Fruit fly (Drosophila melanogaster) whole organism, prepupa: ENCODE measurements around the gene CG12655.
"Not testable (repeated sequence)": the region's sequence is repeated elsewhere in the genome, so short reads cannot be mapped to it uniquely, and the experiment has no call there.

ENCODE experiments used
- Blimp-1 ChIP-seq: fragments of 200-800 bp; sonication (Bioruptor generic); optimal IDR thresholded peaks from 3 replicates; lab custom pipeline; 2017; ENCODE audit warnings: missing biosample characterization, missing genetic modification characterization, mild to moderate bottlenecking, moderate library complexity, missing genetic modification reagents
- CG10631 ChIP-seq: fragments of 200-800 bp; sonication (Bioruptor generic); optimal IDR thresholded peaks from 2 replicates; lab custom pipeline; 2016; ENCODE audit warnings: missing biosample characterization, missing genetic modification characterization
- CG10669 ChIP-seq: fragments of 200-800 bp; sonication (Bioruptor generic); optimal IDR thresholded peaks from 3 replicates; lab custom pipeline; 2018; ENCODE audit warnings: missing biosample characterization, mild to moderate bottlenecking, missing genetic modification characterization, moderate library complexity
- CG11902 ChIP-seq: fragments of 200-800 bp; sonication (Bioruptor generic); optimal IDR thresholded peaks from 3 replicates; lab custom pipeline; 2016; ENCODE audit warnings: missing biosample characterization, missing genetic modification characterization
- CG32006 ChIP-seq: fragments of 200-800 bp; sonication (Bioruptor generic); optimal IDR thresholded peaks from 3 replicates; lab custom pipeline; 2017; ENCODE audit warnings: missing biosample characterization, mild to moderate bottlenecking, missing genetic modification characterization
- CG4318 ChIP-seq: fragments of 200-800 bp; sonication (Bioruptor generic); optimal IDR thresholded peaks from 3 replicates; lab custom pipeline; 2017; ENCODE audit warnings: missing biosample characterization, mild to moderate bottlenecking, missing genetic modification characterization
- CG6163 ChIP-seq: fragments of 200-800 bp; sonication (Bioruptor generic); IDR thresholded peaks from 3 replicates; pipeline ENCODE4 v1.3.6; 2022; ENCODE audit warnings: missing biosample characterization, missing genetic modification characterization
- CG6276 ChIP-seq: fragments of 200-800 bp; sonication (Bioruptor generic); optimal IDR thresholded peaks from 2 replicates; lab custom pipeline; 2017; ENCODE audit warnings: missing biosample characterization, mild to moderate bottlenecking, missing genetic modification characterization
- CG6792 ChIP-seq: fragments of 200-800 bp; sonication (Bioruptor generic); optimal IDR thresholded peaks from 3 replicates; lab custom pipeline; 2016; ENCODE audit warnings: missing biosample characterization, missing genetic modification characterization
- CG6808 ChIP-seq: fragments of 200-800 bp; sonication (Bioruptor generic); optimal IDR thresholded peaks from 3 replicates; lab custom pipeline; 2017; ENCODE audit warnings: missing biosample characterization, missing genetic modification characterization, mild to moderate bottlenecking, moderate library complexity, missing genetic modification reagents
- CG6854 ChIP-seq: fragments of 200-800 bp; sonication (Bioruptor generic); optimal IDR thresholded peaks from 2 replicates; lab custom pipeline; 2017; ENCODE audit warnings: missing biosample characterization, mild to moderate bottlenecking, missing genetic modification characterization
- CG7368 ChIP-seq: fragments of 200-800 bp; sonication (Bioruptor generic); optimal IDR thresholded peaks from 3 replicates; lab custom pipeline; 2016; ENCODE audit warnings: missing biosample characterization, missing genetic modification characterization
- CG8319 ChIP-seq: fragments of 200-800 bp; sonication (Bioruptor generic); optimal IDR thresholded peaks from 3 replicates; lab custom pipeline; 2016; ENCODE audit warnings: missing biosample characterization, missing genetic modification characterization
- CG8632 ChIP-seq: fragments of 200-800 bp; sonication (Bioruptor generic); optimal IDR thresholded peaks from 3 replicates; lab custom pipeline; 2016; ENCODE audit warnings: missing biosample characterization, missing genetic modification characterization
- Eip93F ChIP-seq: fragments of 200-800 bp; sonication (Bioruptor generic); optimal IDR thresholded peaks from 2 replicates; lab custom pipeline; 2016; ENCODE audit warnings: missing biosample characterization, mild to moderate bottlenecking, missing genetic modification characterization
- Gug ChIP-seq: fragments of 200-800 bp; sonication (Bioruptor generic); IDR thresholded peaks from 2 replicates; pipeline ENCODE4 v1.3.6; 2022; ENCODE audit warnings: missing biosample characterization, missing genetic modification characterization
- Hr38 ChIP-seq: sonication (Bioruptor generic); optimal IDR thresholded peaks from 2 replicates; lab custom pipeline; 2016; ENCODE audit warnings: missing biosample characterization, missing genetic modification characterization
- Hr4 ChIP-seq: fragments of 200-800 bp; sonication (Bioruptor generic); optimal IDR thresholded peaks from 3 replicates; lab custom pipeline; 2016; ENCODE audit warnings: missing biosample characterization, missing genetic modification characterization
- Lpt ChIP-seq: fragments of 200-800 bp; sonication (Bioruptor generic); optimal IDR thresholded peaks from 3 replicates; lab custom pipeline; 2016; ENCODE audit warnings: missing biosample characterization, missing genetic modification characterization
- Met ChIP-seq: fragments of 200-800 bp; sonication (Bioruptor generic); optimal IDR thresholded peaks from 3 replicates; lab custom pipeline; 2016; ENCODE audit warnings: missing biosample characterization, missing genetic modification characterization
- OdsH ChIP-seq: fragments of 200-800 bp; sonication (Bioruptor generic); optimal IDR thresholded peaks from 3 replicates; lab custom pipeline; 2016; ENCODE audit warnings: missing biosample characterization, missing genetic modification characterization
- Sox102F ChIP-seq: fragments of 200-800 bp; sonication (Bioruptor generic); optimal IDR thresholded peaks from 2 replicates; lab custom pipeline; 2016; ENCODE audit warnings: missing biosample characterization, mild to moderate bottlenecking, missing genetic modification characterization
- Sox15 ChIP-seq: fragments of 200-800 bp; sonication (Bioruptor generic); optimal IDR thresholded peaks from 3 replicates; lab custom pipeline; 2016; ENCODE audit warnings: missing biosample characterization, missing genetic modification characterization
- achi ChIP-seq: fragments of 200-800 bp; sonication (Bioruptor generic); optimal IDR thresholded peaks from 3 replicates; lab custom pipeline; 2016; ENCODE audit warnings: missing biosample characterization, missing genetic modification characterization
- acj6 ChIP-seq: fragments of 200-800 bp; sonication (Bioruptor generic); optimal IDR thresholded peaks from 3 replicates; lab custom pipeline; 2016; ENCODE audit warnings: missing biosample characterization, missing genetic modification characterization
- cyc ChIP-seq: fragments of 200-800 bp; sonication (Bioruptor generic); optimal IDR thresholded peaks from 3 replicates; lab custom pipeline; 2016; ENCODE audit warnings: missing biosample characterization, missing genetic modification characterization
- dac ChIP-seq: fragments of 200-800 bp; sonication (Bioruptor generic); optimal IDR thresholded peaks from 2 replicates; lab custom pipeline; 2017; ENCODE audit warnings: missing biosample characterization, mild to moderate bottlenecking, missing genetic modification characterization
- esn ChIP-seq: fragments of 200-800 bp; sonication (Bioruptor generic); optimal IDR thresholded peaks from 2 replicates; lab custom pipeline; 2016; ENCODE audit warnings: missing biosample characterization, mild to moderate bottlenecking, missing genetic modification characterization, moderate library complexity
- fkh ChIP-seq: fragments of 200-800 bp; sonication (Bioruptor generic); optimal IDR thresholded peaks from 3 replicates; lab custom pipeline; 2017; ENCODE audit warnings: missing biosample characterization, mild to moderate bottlenecking, missing genetic modification characterization, moderate library complexity
- lz ChIP-seq: fragments of 200-800 bp; sonication (Bioruptor generic); optimal IDR thresholded peaks from 3 replicates; lab custom pipeline; 2016; ENCODE audit warnings: missing biosample characterization, missing genetic modification characterization
- net ChIP-seq: fragments of 200-800 bp; sonication (Bioruptor generic); optimal IDR thresholded peaks from 3 replicates; lab custom pipeline; 2016; ENCODE audit warnings: missing biosample characterization, missing genetic modification characterization
- pdm3 ChIP-seq: fragments of 200-800 bp; sonication (Bioruptor generic); optimal IDR thresholded peaks from 3 replicates; lab custom pipeline; 2016; ENCODE audit warnings: missing biosample characterization, missing genetic modification characterization
- salr ChIP-seq, 2 experiments: fragments of 200-800 bp; sonication (Bioruptor generic); optimal IDR thresholded peaks; 3 replicates each; lab custom pipeline; 2016 to 2018; ENCODE audit warnings: missing biosample characterization in 2 of 2, missing genetic modification characterization in 2 of 2, mild to moderate bottlenecking in 1 of 2
- ss ChIP-seq, 2 experiments: fragments of 200-800 bp; sonication (Bioruptor generic); optimal IDR thresholded peaks; 2 replicates in 1 of 2; 3 replicates in 1 of 2; lab custom pipeline; 2017 to 2018; ENCODE audit warnings: mild to moderate bottlenecking in 2 of 2, missing biosample characterization in 2 of 2, missing genetic modification characterization in 2 of 2, moderate library complexity in 1 of 2
- svp ChIP-seq: fragments of 200-800 bp; sonication (Bioruptor generic); peaks from one replicate; lab custom pipeline; 2016; ENCODE audit warnings: missing biosample characterization, missing genetic modification characterization
- topi ChIP-seq: fragments of 200-800 bp; sonication (Bioruptor generic); optimal IDR thresholded peaks from 3 replicates; lab custom pipeline; 2016; ENCODE audit warnings: missing biosample characterization, missing genetic modification characterization

The CG12655 gene

dm6 chrX:19964215-19964614 lies 5.0 kb upstream of the CG12655 start (continued):
- TF ChIP-seq ss (GFP tag; optimal IDR thresholded peaks at IDR 0.05; lab: Kevin White, UChicago) (no peak), fkh (no peak), CG6854 (GFP tag; lab: Kevin White, UChicago) (no peak), Met (GFP tag; lab: Kevin White, UChicago) (peak; percentile 42), CG32006 (GFP tag; lab: Kevin White, UChicago) (peak; percentile 38), Hr38 (GFP tag; lab: Kevin White, UChicago) (no peak), CG6792 (peak; percentile 59), CG11902 (GFP tag; lab: Kevin White, UChicago) (no peak), CG8319 (no peak), esn (GFP tag; lab: Kevin White, UChicago) (peak; percentile 55), CG10631 (GFP tag; lab: Kevin White, UChicago) (peak; percentile 53), achi (GFP tag; lab: Kevin White, UChicago) (peak; percentile 43), salr (GFP tag; optimal IDR thresholded peaks at IDR 0.05; lab: Kevin White, UChicago) (no peak), pdm3 (GFP tag; lab: Kevin White, UChicago) (peak; percentile 65), Hr4 (GFP tag; lab: Kevin White, UChicago) (no peak), CG6276 (GFP tag; lab: Kevin White, UChicago) (no peak), cyc (GFP tag; lab: Kevin White, UChicago) (peak; percentile 34), svp (GFP tag; lab: Kevin White, UChicago) (peak; percentile 44), CG6808 (GFP tag; lab: Kevin White, UChicago) (no peak), lz (GFP tag; lab: Kevin White, UChicago) (peak; percentile 44), net (GFP tag; lab: Kevin White, UChicago) (peak; percentile 34), acj6 (GFP tag; lab: Kevin White, UChicago) (peak; percentile 45), Sox102F (GFP tag; lab: Kevin White, UChicago) (peak; percentile 40), Gug (GFP tag; lab: Robert Waterston, UW) (no peak), Eip93F (GFP tag; lab: Kevin White, UChicago) (no peak), CG8632 (GFP tag; lab: Kevin White, UChicago) (peak; percentile 27), OdsH (peak; percentile 57), topi (GFP tag; lab: Kevin White, UChicago) (peak; percentile 46), dac (GFP tag; lab: Kevin White, UChicago) (no peak)

- TF ChIP-seq salr (GFP tag; optimal IDR thresholded peaks at IDR 0.05; lab: Kevin White, UChicago), result no peak
- TF ChIP-seq CG10669 (GFP tag; lab: Kevin White, UChicago), result no peak
- no peak for TF ChIP-seq Sox15 (GFP tag; lab: Kevin White, UChicago)
- TF ChIP-seq CG10631 (GFP tag; lab: Kevin White, UChicago), result no peak
- no peak for TF ChIP-seq Met (GFP tag; lab: Kevin White, UChicago)
- no peak for TF ChIP-seq topi (GFP tag; lab: Kevin White, UChicago)
- no peak for TF ChIP-seq CG8632 (GFP tag; lab: Kevin White, UChicago)
- TF ChIP-seq CG4318 (GFP tag; lab: Kevin White, UChicago), result no peak
- no peak for TF ChIP-seq Lpt (GFP tag; lab: Kevin White, UChicago)
Observed at dm6 chrX:19960881-19961347, 1.7 kb upstream of the CG12655 start, which contains the start of gene Nep3. Gene Nep3 (plus strand): TSS chrX:19961297.

dm6 chrX:19958242-19958641 lies 961 bp downstream of the CG12655 start, which contains the start of gene CG43784:
Gene CG43784 (minus strand): TSS chrX:19958342.
- TF ChIP-seq Blimp-1; Lpt (GFP tag; lab: Kevin White, UChicago); CG7368: not testable (repeated sequence)

dm6 chrX:19953508-19953907 lies 5.7 kb downstream of the CG12655 start, which contains the start of gene CG45494:
Gene CG45494 (minus strand): TSS chrX:19953608.
- TF ChIP-seq achi (GFP tag; lab: Kevin White, UChicago); CG6163 (GFP tag; lab: Robert Waterston, UW); Sox102F (GFP tag; lab: Kevin White, UChicago): not testable (repeated sequence)
- TF ChIP-seq, all 60 proteins: peak for 0; not testable (repeated sequence) for 60
